Fruit fly (Drosophila melanogaster) whole organism, embryonic: ENCODE data around the gene CG45544.

Source experiments
- Blimp-1 ChIP-seq: fragments of 200-800 bp; sonication (Bioruptor generic); optimal IDR thresholded peaks from 3 replicates; lab custom pipeline; 2018; ENCODE audit warnings: missing biosample characterization, missing genetic modification characterization, mild to moderate bottlenecking, moderate library complexity, missing genetic modification reagents
- CG10267 ChIP-seq: fragments of 200-800 bp; sonication (Bioruptor generic); optimal IDR thresholded peaks from 2 replicates; lab custom pipeline; 2018; ENCODE audit warnings: missing biosample characterization, mild to moderate bottlenecking, missing genetic modification characterization, moderate library complexity
- CG12299 ChIP-seq: fragments of 200-800 bp; sonication (Bioruptor generic); optimal IDR thresholded peaks from 2 replicates; lab custom pipeline; 2018; ENCODE audit warnings: missing biosample characterization, mild to moderate bottlenecking, missing genetic modification characterization
- CG13287 ChIP-seq: fragments of 200-800 bp; sonication (Bioruptor generic); IDR thresholded peaks from 2 replicates; pipeline ENCODE4 v1.3.6; 2022; ENCODE audit warnings: missing biosample characterization, missing genetic modification characterization; ENCODE audit not compliant: partially characterized antibody
- CG14710 ChIP-seq: fragments of 200-800 bp; sonication (Bioruptor generic); optimal IDR thresholded peaks from 3 replicates; lab custom pipeline; 2019; ENCODE audit warnings: missing biosample characterization, mild to moderate bottlenecking, missing genetic modification characterization, moderate library complexity
- CG15269 ChIP-seq: fragments of 200-800 bp; sonication (Bioruptor generic); optimal IDR thresholded peaks from 2 replicates; lab custom pipeline; 2018; ENCODE audit warnings: missing biosample characterization, mild to moderate bottlenecking, missing genetic modification characterization, moderate library complexity
- CG1602 ChIP-seq: fragments of 200-800 bp; sonication (Bioruptor generic); optimal IDR thresholded peaks from 3 replicates; lab custom pipeline; 2016; ENCODE audit warnings: missing biosample characterization, missing genetic modification characterization
- CG17829 ChIP-seq: fragments of 200-800 bp; optimal IDR thresholded peaks from 2 replicates; lab custom pipeline; 2019; ENCODE audit warnings: missing biosample characterization, mild to moderate bottlenecking, missing genetic modification characterization, moderate library complexity
- CG2116 ChIP-seq: fragments of 200-800 bp; sonication (Bioruptor generic); optimal IDR thresholded peaks from 3 replicates; lab custom pipeline; 2018; ENCODE audit warnings: missing biosample characterization, mild to moderate bottlenecking, missing genetic modification characterization
- CG3281 ChIP-seq: fragments of 200-800 bp; sonication (Bioruptor generic); optimal IDR thresholded peaks from 3 replicates; lab custom pipeline; 2017; ENCODE audit warnings: missing biosample characterization, mild to moderate bottlenecking, missing genetic modification characterization
- CG42726 ChIP-seq: fragments of 200-800 bp; sonication (Bioruptor generic); IDR thresholded peaks from 2 replicates; pipeline ENCODE4 v1.3.6; 2022; ENCODE audit warnings: missing biosample characterization, missing genetic modification characterization; ENCODE audit not compliant: partially characterized antibody
- CG6689 ChIP-seq: fragments of 200-800 bp; sonication (Bioruptor generic); IDR thresholded peaks from 2 replicates; pipeline ENCODE4 v1.3.6; 2022; ENCODE audit warnings: missing biosample characterization, missing genetic modification characterization
- CG7987 ChIP-seq: fragments of 200-800 bp; sonication (Bioruptor generic); optimal IDR thresholded peaks from 2 replicates; lab custom pipeline; 2018; ENCODE audit warnings: missing biosample characterization, mild to moderate bottlenecking, missing genetic modification characterization, moderate library complexity
- CG8944 ChIP-seq: fragments of 200-800 bp; sonication (Bioruptor generic); optimal IDR thresholded peaks from 3 replicates; lab custom pipeline; 2016; ENCODE audit warnings: missing biosample characterization, missing genetic modification characterization
- Dip3 ChIP-seq: fragments of 200-800 bp; sonication (Bioruptor generic); optimal IDR thresholded peaks from 3 replicates; lab custom pipeline; 2016; ENCODE audit warnings: missing biosample characterization, missing genetic modification characterization
- Dp ChIP-seq: fragments of 200-800 bp; sonication (Bioruptor generic); optimal IDR thresholded peaks from 2 replicates; lab custom pipeline; 2018; ENCODE audit warnings: missing biosample characterization, mild to moderate bottlenecking, missing genetic modification characterization, moderate library complexity
- Gsc ChIP-seq: fragments of 200-800 bp; sonication (Bioruptor generic); IDR thresholded peaks from 2 replicates; pipeline ENCODE4 v1.3.6; 2022; ENCODE audit warnings: missing biosample characterization, missing genetic modification characterization
- HmgZ ChIP-seq: fragments of 200-800 bp; sonication (Bioruptor generic); optimal IDR thresholded peaks from 2 replicates; lab custom pipeline; 2018; ENCODE audit warnings: missing biosample characterization, mild to moderate bottlenecking, missing genetic modification characterization
- MESR4 ChIP-seq: fragments of 200-800 bp; sonication (Bioruptor generic); optimal IDR thresholded peaks from 2 replicates; lab custom pipeline; 2018; ENCODE audit warnings: missing biosample characterization, mild to moderate bottlenecking, missing genetic modification characterization, moderate library complexity
- Max ChIP-seq: fragments of 200-800 bp; sonication (Bioruptor generic); optimal IDR thresholded peaks from 2 replicates; lab custom pipeline; 2016; ENCODE audit warnings: missing biosample characterization, mild to moderate bottlenecking, missing genetic modification characterization
- Mes4 ChIP-seq: fragments of 200-800 bp; sonication (Bioruptor generic); optimal IDR thresholded peaks from 2 replicates; lab custom pipeline; 2016; ENCODE audit warnings: missing biosample characterization, missing genetic modification characterization
- Rx ChIP-seq: fragments of 200-800 bp; sonication (Bioruptor generic); IDR thresholded peaks from 2 replicates; pipeline ENCODE4 v1.3.6; 2022; ENCODE audit warnings: missing biosample characterization, missing genetic modification characterization
- Scr ChIP-seq: fragments of 200-800 bp; sonication (Bioruptor generic); IDR thresholded peaks from 2 replicates; pipeline ENCODE4 v1.3.6; 2022; ENCODE audit warnings: missing biosample characterization, missing genetic modification characterization; ENCODE audit not compliant: partially characterized antibody
- Sin3A ChIP-seq: fragments of >200 bp; optimal IDR thresholded peaks from 2 replicates; lab custom pipeline; 2018
- Sox102F ChIP-seq: fragments of 200-800 bp; sonication (Bioruptor generic); optimal IDR thresholded peaks from 2 replicates; lab custom pipeline; 2018; ENCODE audit warnings: missing biosample characterization, mild to moderate bottlenecking, missing genetic modification characterization, moderate library complexity
- Sry-β ChIP-seq: fragments of 200-800 bp; sonication (Bioruptor generic); optimal IDR thresholded peaks from 2 replicates; lab custom pipeline; 2018; ENCODE audit warnings: missing biosample characterization, mild to moderate bottlenecking, missing genetic modification characterization, moderate library complexity
- Sry-δ ChIP-seq: fragments of 200-800 bp; sonication (Bioruptor generic); optimal IDR thresholded peaks from 2 replicates; lab custom pipeline; 2016; ENCODE audit warnings: missing biosample characterization, missing genetic modification characterization
- Stat92E ChIP-seq, 3 experiments: fragments of >200 bp in 2 of 3; fragments of 200-800 bp in 1 of 3; sonication (Bioruptor generic) in 1 of 3; optimal IDR thresholded peaks; 2 replicates each; lab custom pipeline; 2017 to 2019; ENCODE audit warnings: missing biosample characterization in 3 of 3, missing genetic modification characterization in 3 of 3, mild to moderate bottlenecking in 1 of 3, moderate library complexity in 1 of 3
- Xrp1 ChIP-seq: fragments of 200-800 bp; sonication (Bioruptor generic); IDR thresholded peaks from 2 replicates; pipeline ENCODE4 v1.3.6; 2022; ENCODE audit warnings: missing biosample characterization, missing genetic modification characterization
- YL-1 ChIP-seq: fragments of 200-800 bp; sonication (Bioruptor generic); optimal IDR thresholded peaks from 3 replicates; lab custom pipeline; 2017; ENCODE audit warnings: missing biosample characterization, mild to moderate bottlenecking, missing genetic modification characterization
- ab ChIP-seq: fragments of 200-800 bp; sonication (Bioruptor generic); optimal IDR thresholded peaks from 2 replicates; lab custom pipeline; 2016; ENCODE audit warnings: missing biosample characterization, missing genetic modification characterization
- bcd ChIP-seq: fragments of 200-800 bp; sonication (Bioruptor generic); optimal IDR thresholded peaks from 2 replicates; lab custom pipeline; 2017; ENCODE audit warnings: missing biosample characterization, mild to moderate bottlenecking, missing genetic modification characterization
- cad ChIP-seq: fragments of >200 bp; optimal IDR thresholded peaks from 2 replicates; lab custom pipeline; 2017; ENCODE audit warnings: missing biosample characterization, missing genetic modification characterization
- corto ChIP-seq: fragments of 200-800 bp; sonication (Bioruptor generic); optimal IDR thresholded peaks from 2 replicates; lab custom pipeline; 2016; ENCODE audit warnings: missing biosample characterization, mild to moderate bottlenecking, missing genetic modification characterization, moderate library complexity
- gro ChIP-seq: fragments of 200-800 bp; sonication (Bioruptor generic); optimal IDR thresholded peaks from 2 replicates; lab custom pipeline; 2016; ENCODE audit warnings: missing biosample characterization, missing genetic modification characterization
- h ChIP-seq: fragments of >200 bp; optimal IDR thresholded peaks from 2 replicates; lab custom pipeline; 2017
- hb ChIP-seq: fragments of 200-800 bp; sonication (Bioruptor generic); IDR thresholded peaks from 3 replicates; pipeline ENCODE4 v1.3.6; 2022; ENCODE audit warnings: missing biosample characterization, missing genetic modification characterization; ENCODE audit not compliant: partially characterized antibody
- knrl ChIP-seq: fragments of 200-800 bp; sonication (Bioruptor generic); IDR thresholded peaks from 3 replicates; pipeline ENCODE4 v1.3.6; 2022; ENCODE audit warnings: missing biosample characterization, missing genetic modification characterization; ENCODE audit not compliant: partially characterized antibody
- lbe ChIP-seq: fragments of 200-800 bp; sonication (Bioruptor generic); optimal IDR thresholded peaks from 2 replicates; lab custom pipeline; 2016; ENCODE audit warnings: missing biosample characterization, mild to moderate bottlenecking, missing genetic modification characterization
- mirr ChIP-seq: fragments of 200-800 bp; sonication (Bioruptor generic); optimal IDR thresholded peaks from 3 replicates; lab custom pipeline; 2018; ENCODE audit warnings: missing biosample characterization, mild to moderate bottlenecking, missing genetic modification characterization
- nmo ChIP-seq: fragments of 200-800 bp; sonication (Bioruptor generic); optimal IDR thresholded peaks from 2 replicates; lab custom pipeline; 2018; ENCODE audit warnings: missing biosample characterization, mild to moderate bottlenecking, missing genetic modification characterization, moderate library complexity
- pb ChIP-seq: fragments of 200-800 bp; sonication (Bioruptor generic); optimal IDR thresholded peaks from 3 replicates; lab custom pipeline; 2016; ENCODE audit warnings: missing biosample characterization, missing genetic modification characterization
- pnt ChIP-seq: fragments of 200-800 bp; sonication (Bioruptor generic); optimal IDR thresholded peaks from 3 replicates; lab custom pipeline; 2016; ENCODE audit warnings: missing biosample characterization, missing genetic modification characterization
- ranshi ChIP-seq: fragments of 200-800 bp; sonication (Bioruptor generic); IDR thresholded peaks from 2 replicates; pipeline ENCODE4 v1.3.6; 2022; ENCODE audit warnings: missing biosample characterization, missing genetic modification characterization
- sens ChIP-seq: fragments of 200-800 bp; sonication (Bioruptor generic); peaks from one replicate; lab custom pipeline; 2016; ENCODE audit warnings: missing biosample characterization, missing genetic modification characterization
- sens-2 ChIP-seq: fragments of 200-800 bp; sonication (Bioruptor generic); IDR thresholded peaks from 2 replicates; pipeline ENCODE4 v1.3.6; 2022; ENCODE audit warnings: missing biosample characterization, missing genetic modification characterization
- shn ChIP-seq: fragments of 200-800 bp; sonication (Bioruptor generic); optimal IDR thresholded peaks from 3 replicates; lab custom pipeline; 2016; ENCODE audit warnings: missing biosample characterization, missing genetic modification characterization
- sqz ChIP-seq: fragments of 200-800 bp; sonication (Bioruptor generic); optimal IDR thresholded peaks from 3 replicates; lab custom pipeline; 2018; ENCODE audit warnings: missing biosample characterization, mild to moderate bottlenecking, missing genetic modification characterization
- sug ChIP-seq: fragments of 200-800 bp; optimal IDR thresholded peaks from 2 replicates; lab custom pipeline; 2019; ENCODE audit warnings: missing biosample characterization, mild to moderate bottlenecking, missing genetic modification characterization, moderate library complexity
- trem ChIP-seq: fragments of 200-800 bp; optimal IDR thresholded peaks from 3 replicates; lab custom pipeline; 2019; ENCODE audit warnings: missing biosample characterization, mild to moderate bottlenecking, missing genetic modification characterization, moderate library complexity

The CG45544 gene

dm6 chr3R:29228745-29229448 is 27.4 kb upstream of the CG45544 start, which contains the start of gene Usp1 (continued):
- TF ChIP-seq CG3281 (GFP tag; lab: Kevin White, UChicago), result no peak
- TF ChIP-seq Sry-β (GFP tag; lab: Kevin White, UChicago), result no peak
- TF ChIP-seq pb (GFP tag; lab: Kevin White, UChicago), result no peak
- TF ChIP-seq CG8944 (GFP tag; lab: Kevin White, UChicago), result no peak
- no peak for TF ChIP-seq pnt (GFP tag; lab: Kevin White, UChicago)
- TF ChIP-seq Dp (GFP tag; lab: Kevin White, UChicago), result peak; percentile 90
- no peak for TF ChIP-seq sqz
- no peak for TF ChIP-seq Gsc (GFP tag; lab: Robert Waterston, UW)
- peak; percentile 83 for TF ChIP-seq YL-1 (GFP tag; lab: Kevin White, UChicago)
- peak; percentile 76 for TF ChIP-seq Blimp-1
- TF ChIP-seq Rx (GFP tag; lab: Robert Waterston, UW), result no peak
- TF ChIP-seq corto, result no peak
- TF ChIP-seq CG6689 (GFP tag; lab: Robert Waterston, UW), result no peak
- peak; percentile 93 for TF ChIP-seq MESR4
- TF ChIP-seq CG14710 (tag; lab: Kevin White, UChicago), result peak; percentile 50
- TF ChIP-seq CG12299 (tag; lab: Kevin White, UChicago), result peak; percentile 10
- peak; percentile 26 for TF ChIP-seq CG7987 (GFP tag; lab: Kevin White, UChicago)
- peak; percentile 98 for TF ChIP-seq hb (GFP tag; lab: Robert Waterston, UW)
- TF ChIP-seq Sox102F (GFP tag; lab: Kevin White, UChicago), result no peak
- TF ChIP-seq Scr, result peak; percentile 93
- TF ChIP-seq h (lab: Kevin White, UChicago), result no peak
- peak; percentile 72 for TF ChIP-seq Sin3A (lab: Kevin White, UChicago)
- peak; percentile 8 for TF ChIP-seq sug (tag; lab: Kevin White, UChicago)
- peak; percentile 96 for TF ChIP-seq CG13287
- TF ChIP-seq gro (GFP tag; lab: Kevin White, UChicago), result peak; percentile 65
- TF ChIP-seq knrl (GFP tag; lab: Robert Waterston, UW), result peak; percentile 94
- TF ChIP-seq nmo (GFP tag; lab: Kevin White, UChicago), result peak; percentile 62
- no peak for TF ChIP-seq cad
- no peak for TF ChIP-seq shn (GFP tag; lab: Kevin White, UChicago)
- TF ChIP-seq CG2116 (GFP tag; lab: Kevin White, UChicago), result peak; percentile 97
- TF ChIP-seq trem (tag; lab: Kevin White, UChicago), result peak; percentile 54
- no peak for TF ChIP-seq sens-2 (GFP tag; lab: Robert Waterston, UW)
- TF ChIP-seq CG1602 (GFP tag; lab: Kevin White, UChicago), result no peak
- no peak for TF ChIP-seq Mes4 (GFP tag; lab: Kevin White, UChicago)
- TF ChIP-seq sens (GFP tag; lab: Kevin White, UChicago), result peak; percentile 77
- no peak for TF ChIP-seq ab (GFP tag; lab: Kevin White, UChicago)
- peak; percentile 6 for TF ChIP-seq Max (GFP tag; lab: Kevin White, UChicago)
- TF ChIP-seq HmgZ (tag; lab: Kevin White, UChicago), result peak; percentile 37
- TF ChIP-seq bcd (GFP tag; lab: Kevin White, UChicago), result no peak
- TF ChIP-seq lbe (GFP tag; lab: Kevin White, UChicago), result no peak
- TF ChIP-seq CG17829, result peak; percentile 52
- TF ChIP-seq Stat92E (GFP tag; optimal IDR thresholded peaks at IDR 0.05; lab: Kevin White, UChicago), result peak in 1 of 3 experiments; percentile 42
- TF ChIP-seq mirr (GFP tag; lab: Kevin White, UChicago), result peak; percentile 18
- no peak for TF ChIP-seq ranshi (GFP tag; lab: Robert Waterston, UW)
- TF ChIP-seq Sry-δ (GFP tag; lab: Kevin White, UChicago), result peak; percentile 93
- TF ChIP-seq Xrp1 (GFP tag; lab: Robert Waterston, UW), result 0 out of 2 replicates have a peak, but pooled peaks have one; percentile 8
- peak; percentile 53 for TF ChIP-seq CG10267
- TF ChIP-seq CG42726, result peak; percentile 95
- TF ChIP-seq CG15269 (tag; lab: Kevin White, UChicago), result no peak
- no peak for TF ChIP-seq Dip3 (GFP tag; lab: Kevin White, UChicago)
